Fruit fly (Drosophila melanogaster) whole organism, embryonic: ENCODE data around the gene CG14147.

Source experiments
- Aef1 ChIP-seq: fragments of 200-800 bp; sonication (Bioruptor generic); IDR thresholded peaks from 3 replicates; pipeline ENCODE4 v1.3.6; 2022; ENCODE audit warnings: missing biosample characterization, missing genetic modification characterization
- B-H2 ChIP-seq: fragments of 200-800 bp; sonication (Bioruptor generic); optimal IDR thresholded peaks from 2 replicates; lab custom pipeline; 2018; ENCODE audit warnings: missing biosample characterization, mild to moderate bottlenecking, missing genetic modification characterization
- Bgb ChIP-seq: fragments of 200-800 bp; sonication (Bioruptor generic); IDR thresholded peaks from 2 replicates; pipeline ENCODE4 v1.3.6; 2022; ENCODE audit warnings: missing biosample characterization, missing genetic modification characterization; ENCODE audit not compliant: partially characterized antibody
- CG10209 ChIP-seq: fragments of 200-800 bp; sonication (Bioruptor generic); optimal IDR thresholded peaks from 3 replicates; lab custom pipeline; 2017; ENCODE audit warnings: missing biosample characterization, mild to moderate bottlenecking, missing genetic modification characterization, missing genetic modification reagents
- CG11560 ChIP-seq: fragments of 200-800 bp; sonication (Bioruptor generic); IDR thresholded peaks from 3 replicates; pipeline ENCODE4 v1.3.6; 2022; ENCODE audit warnings: missing biosample characterization, missing genetic modification characterization
- CG12391 ChIP-seq: fragments of 200-800 bp; sonication (Bioruptor generic); optimal IDR thresholded peaks from 3 replicates; lab custom pipeline; 2018; ENCODE audit warnings: missing biosample characterization, mild to moderate bottlenecking, missing genetic modification characterization, moderate library complexity
- CG18011 ChIP-seq: fragments of 200-800 bp; sonication (Bioruptor generic); optimal IDR thresholded peaks from 2 replicates; lab custom pipeline; 2017; ENCODE audit warnings: missing biosample characterization, missing genetic modification characterization, mild to moderate bottlenecking, moderate library complexity, missing genotype
- CG18262 ChIP-seq: fragments of 200-800 bp; optimal IDR thresholded peaks from 3 replicates; lab custom pipeline; 2019; ENCODE audit warnings: missing biosample characterization, mild to moderate bottlenecking, missing genetic modification characterization, moderate library complexity
- CG18599 ChIP-seq: fragments of 200-800 bp; sonication (Bioruptor generic); optimal IDR thresholded peaks from 3 replicates; lab custom pipeline; 2017; ENCODE audit warnings: missing biosample characterization, missing genetic modification characterization, mild to moderate bottlenecking, moderate library complexity, missing genetic modification reagents
- CG2199 ChIP-seq: fragments of 200-800 bp; sonication (Bioruptor generic); IDR thresholded peaks from 3 replicates; pipeline ENCODE4 v1.3.6; 2022; ENCODE audit warnings: missing biosample characterization, missing genetic modification characterization
- CG31365 ChIP-seq: fragments of 200-800 bp; sonication (Bioruptor generic); optimal IDR thresholded peaks from 2 replicates; lab custom pipeline; 2018; ENCODE audit warnings: missing biosample characterization, mild to moderate bottlenecking, missing genetic modification characterization
- CG32532 ChIP-seq: fragments of 200-800 bp; sonication (Bioruptor generic); IDR thresholded peaks from 2 replicates; pipeline ENCODE4 v1.3.6; 2022; ENCODE audit warnings: missing biosample characterization, missing genetic modification characterization
- CG42726 ChIP-seq: fragments of 200-800 bp; sonication (Bioruptor generic); IDR thresholded peaks from 2 replicates; pipeline ENCODE4 v1.3.6; 2022; ENCODE audit warnings: missing biosample characterization, missing genetic modification characterization; ENCODE audit not compliant: partially characterized antibody
- CG6791 ChIP-seq: fragments of 200-800 bp; sonication (Bioruptor generic); IDR thresholded peaks from 3 replicates; pipeline ENCODE4 v1.3.6; 2022; ENCODE audit warnings: missing biosample characterization, missing genetic modification characterization; ENCODE audit not compliant: partially characterized antibody
- CG8359 ChIP-seq: fragments of 200-800 bp; sonication (Bioruptor generic); optimal IDR thresholded peaks from 2 replicates; lab custom pipeline; 2017; ENCODE audit warnings: missing biosample characterization, mild to moderate bottlenecking, missing genetic modification characterization, borderline replicate concordance
- Deaf1 ChIP-seq: fragments of 200-800 bp; optimal IDR thresholded peaks from 3 replicates; lab custom pipeline; 2019; ENCODE audit warnings: missing biosample characterization, mild to moderate bottlenecking, missing genetic modification characterization, moderate library complexity
- Ets65A ChIP-seq: fragments of 200-800 bp; sonication (Bioruptor generic); peaks from one replicate; lab custom pipeline; 2016; ENCODE audit warnings: missing biosample characterization, missing genetic modification characterization
- Ets97D ChIP-seq: fragments of 200-800 bp; sonication (Bioruptor generic); optimal IDR thresholded peaks from 3 replicates; lab custom pipeline; 2016; ENCODE audit warnings: missing biosample characterization, missing genetic modification characterization
- Fer2 ChIP-seq: fragments of 200-800 bp; sonication (Bioruptor generic); optimal IDR thresholded peaks from 2 replicates; lab custom pipeline; 2018; ENCODE audit warnings: missing biosample characterization, mild to moderate bottlenecking, missing genetic modification characterization, moderate library complexity
- HLH3B ChIP-seq: fragments of 200-800 bp; sonication (Bioruptor generic); IDR thresholded peaks from 2 replicates; pipeline ENCODE4 v1.3.6; 2022; ENCODE audit warnings: missing biosample characterization, missing genetic modification characterization
- Lhr ChIP-seq: fragments of 200-800 bp; sonication (Bioruptor generic); optimal IDR thresholded peaks from 3 replicates; lab custom pipeline; 2017; ENCODE audit warnings: mild to moderate bottlenecking, missing biosample characterization, missing genetic modification reagents, missing genetic modification characterization
- Nf-YA ChIP-seq: fragments of 200-800 bp; sonication (Bioruptor generic); IDR thresholded peaks from 2 replicates; pipeline ENCODE4 v1.3.6; 2022; ENCODE audit warnings: missing biosample characterization, missing genetic modification characterization
- Nf-YC ChIP-seq: fragments of 200-800 bp; optimal IDR thresholded peaks from 3 replicates; lab custom pipeline; 2019; ENCODE audit warnings: missing biosample characterization, mild to moderate bottlenecking, missing genetic modification characterization, moderate library complexity
- Ravus ChIP-seq: fragments of 200-800 bp; sonication (Bioruptor generic); IDR thresholded peaks from 2 replicates; pipeline ENCODE4 v1.3.6; 2022; ENCODE audit warnings: missing biosample characterization, missing genetic modification characterization
- Sin3A ChIP-seq: fragments of >200 bp; optimal IDR thresholded peaks from 2 replicates; lab custom pipeline; 2018
- Trl ChIP-seq, 3 experiments: fragments of >200 bp in 2 of 3; fragments of 200-800 bp in 1 of 3; sonication (Bioruptor generic) in 1 of 3; optimal IDR thresholded peaks; 2 replicates in 1 of 3; 3 replicates in 2 of 3; lab custom pipeline; 2016 to 2017; ENCODE audit warnings: missing biosample characterization in 1 of 3, missing genetic modification characterization in 1 of 3
- cg ChIP-seq: fragments of 200-800 bp; sonication (Bioruptor generic); optimal IDR thresholded peaks from 3 replicates; lab custom pipeline; 2019; ENCODE audit warnings: missing biosample characterization, mild to moderate bottlenecking, missing genetic modification characterization, moderate library complexity
- ci ChIP-seq: fragments of 200-800 bp; sonication (Bioruptor generic); IDR thresholded peaks from 3 replicates; pipeline ENCODE4 v1.3.6; 2022; ENCODE audit warnings: missing biosample characterization, missing genetic modification characterization
- crol ChIP-seq: fragments of 200-800 bp; sonication (Bioruptor generic); IDR thresholded peaks from 2 replicates; pipeline ENCODE4 v1.3.6; 2022; ENCODE audit warnings: missing biosample characterization, missing genetic modification characterization
- disco-r ChIP-seq: fragments of 200-800 bp; sonication (Bioruptor generic); optimal IDR thresholded peaks from 2 replicates; lab custom pipeline; 2016; ENCODE audit warnings: missing biosample characterization, missing genetic modification characterization
- gcm ChIP-seq: fragments of 200-800 bp; sonication (Bioruptor generic); optimal IDR thresholded peaks from 2 replicates; lab custom pipeline; 2019; ENCODE audit warnings: missing biosample characterization, mild to moderate bottlenecking, missing genetic modification characterization, moderate library complexity
- kni ChIP-seq: fragments of 200-800 bp; sonication (Bioruptor generic); optimal IDR thresholded peaks from 3 replicates; lab custom pipeline; 2017; ENCODE audit warnings: mild to moderate bottlenecking, missing biosample characterization, missing genetic modification reagents, missing genetic modification characterization
- lilli ChIP-seq: fragments of 200-800 bp; sonication (Bioruptor generic); optimal IDR thresholded peaks from 3 replicates; lab custom pipeline; 2016; ENCODE audit warnings: missing biosample characterization, missing genetic modification characterization
- rib ChIP-seq: fragments of 200-800 bp; sonication (Bioruptor generic); IDR thresholded peaks from 2 replicates; pipeline ENCODE4 v1.3.6; 2022; ENCODE audit warnings: missing biosample characterization, missing genetic modification characterization
- sna ChIP-seq: fragments of 200-800 bp; sonication (Bioruptor generic); IDR thresholded peaks from 2 replicates; pipeline ENCODE4 v1.3.6; 2022; ENCODE audit warnings: missing biosample characterization, missing genetic modification characterization; ENCODE audit not compliant: partially characterized antibody
- sob ChIP-seq: fragments of 200-800 bp; sonication (Bioruptor generic); IDR thresholded peaks from 2 replicates; pipeline ENCODE4 v1.3.6; 2022; ENCODE audit warnings: missing biosample characterization, missing genetic modification characterization
- sr ChIP-seq: fragments of 200-800 bp; sonication (Bioruptor generic); IDR thresholded peaks from 3 replicates; pipeline ENCODE4 v1.3.6; 2022; ENCODE audit warnings: missing biosample characterization, missing genetic modification characterization
- sug ChIP-seq: fragments of 200-800 bp; optimal IDR thresholded peaks from 2 replicates; lab custom pipeline; 2019; ENCODE audit warnings: missing biosample characterization, mild to moderate bottlenecking, missing genetic modification characterization, moderate library complexity

CG14147 gene

dm6 chr3L:11009000-11009794, 36.7 kb downstream of the CG14147 start, which contains the start of gene klu (continued):
- no peak for TF ChIP-seq Ets97D
- peak; percentile 52; the same call in 1 of the 2 replicates for TF ChIP-seq Bgb
- TF ChIP-seq sug (tag; lab: Kevin White, UChicago) = peak; percentile 25
- no peak for TF ChIP-seq CG18599 (GFP tag; lab: Kevin White, UChicago)
- TF ChIP-seq Lhr (GFP tag; lab: Kevin White, UChicago) = no peak
- peak; percentile 81 for TF ChIP-seq sr (GFP tag; lab: Robert Waterston, UW)
- TF ChIP-seq CG6791 (GFP tag; lab: Robert Waterston, UW) = peak; percentile 23; the same call in 1 of the 3 replicates
- peak; percentile 1 for TF ChIP-seq lilli (GFP tag; lab: Kevin White, UChicago)
- no peak for TF ChIP-seq CG11560 (tag; lab: Robert Waterston, UW)
- TF ChIP-seq B-H2 (GFP tag; lab: Kevin White, UChicago) = no peak
- TF ChIP-seq sna (GFP tag; lab: Robert Waterston, UW) = peak; percentile 56; the same call in 1 of the 2 replicates
- no peak for TF ChIP-seq CG31365 (tag; lab: Kevin White, UChicago)
- TF ChIP-seq cg (GFP tag; lab: Kevin White, UChicago) = peak; percentile 99
- TF ChIP-seq HLH3B (GFP tag; lab: Robert Waterston, UW) = no peak
- TF ChIP-seq Nf-YC = peak; percentile 98
- 0 out of 3 replicates have a peak, but pooled peaks have one; percentile 36 for TF ChIP-seq CG2199 (GFP tag; lab: Robert Waterston, UW)
- no peak for TF ChIP-seq CG18262 (tag; lab: Kevin White, UChicago)
- peak; percentile 55 for TF ChIP-seq Ravus (GFP tag; lab: Robert Waterston, UW)
- TF ChIP-seq gcm (GFP tag; lab: Kevin White, UChicago) = no peak
- TF ChIP-seq CG42726 (GFP tag; lab: Robert Waterston, UW) = peak; percentile 38; the same call in 1 of the 2 replicates
- TF ChIP-seq Nf-YA (GFP tag; lab: Robert Waterston, UW) = peak; percentile 73
- peak; percentile 70 for TF ChIP-seq crol
- TF ChIP-seq Deaf1 (tag; lab: Kevin White, UChicago) = peak; percentile 84
- TF ChIP-seq CG8359 (GFP tag; lab: Kevin White, UChicago) = no peak
- TF ChIP-seq CG18011 (GFP tag; lab: Kevin White, UChicago) = no peak
- TF ChIP-seq CG12391 (tag; lab: Kevin White, UChicago) = peak; percentile 6
- TF ChIP-seq Ets65A = no peak
- no peak for TF ChIP-seq sob
- no peak for TF ChIP-seq Sin3A (lab: Kevin White, UChicago)
- TF ChIP-seq disco-r (GFP tag; lab: Kevin White, UChicago) = no peak
- TF ChIP-seq CG10209 (GFP tag; lab: Kevin White, UChicago) = no peak
- no peak for TF ChIP-seq Fer2 (tag; lab: Kevin White, UChicago)
- TF ChIP-seq ci (GFP tag; lab: Robert Waterston, UW) = 0 out of 3 replicates have a peak, but pooled peaks have one; percentile 13
- peak; percentile 64; the same call in 1 of the 2 replicates for TF ChIP-seq rib (GFP tag; lab: Robert Waterston, UW)
- TF ChIP-seq Aef1 (GFP tag; lab: Robert Waterston, UW) = 0 out of 3 replicates have a peak, but pooled peaks have one; percentile 8
- TF ChIP-seq Trl (optimal IDR thresholded peaks at IDR 0.05; lab: Kevin White, UChicago) = peak; percentile 80 to 83
- no peak for TF ChIP-seq Trl (GFP tag; optimal IDR thresholded peaks at IDR 0.05; lab: Kevin White, UChicago)
- TF ChIP-seq CG32532 (GFP tag; lab: Robert Waterston, UW) = peak; percentile 29; the same call in 1 of the 2 replicates
- peak; percentile 53 for TF ChIP-seq kni (GFP tag; lab: Kevin White, UChicago)
